Fruit fly (Drosophila melanogaster): ENCODE measurements around the gene Sfp24Ba.

Gene Sfp24Ba

DNA sequence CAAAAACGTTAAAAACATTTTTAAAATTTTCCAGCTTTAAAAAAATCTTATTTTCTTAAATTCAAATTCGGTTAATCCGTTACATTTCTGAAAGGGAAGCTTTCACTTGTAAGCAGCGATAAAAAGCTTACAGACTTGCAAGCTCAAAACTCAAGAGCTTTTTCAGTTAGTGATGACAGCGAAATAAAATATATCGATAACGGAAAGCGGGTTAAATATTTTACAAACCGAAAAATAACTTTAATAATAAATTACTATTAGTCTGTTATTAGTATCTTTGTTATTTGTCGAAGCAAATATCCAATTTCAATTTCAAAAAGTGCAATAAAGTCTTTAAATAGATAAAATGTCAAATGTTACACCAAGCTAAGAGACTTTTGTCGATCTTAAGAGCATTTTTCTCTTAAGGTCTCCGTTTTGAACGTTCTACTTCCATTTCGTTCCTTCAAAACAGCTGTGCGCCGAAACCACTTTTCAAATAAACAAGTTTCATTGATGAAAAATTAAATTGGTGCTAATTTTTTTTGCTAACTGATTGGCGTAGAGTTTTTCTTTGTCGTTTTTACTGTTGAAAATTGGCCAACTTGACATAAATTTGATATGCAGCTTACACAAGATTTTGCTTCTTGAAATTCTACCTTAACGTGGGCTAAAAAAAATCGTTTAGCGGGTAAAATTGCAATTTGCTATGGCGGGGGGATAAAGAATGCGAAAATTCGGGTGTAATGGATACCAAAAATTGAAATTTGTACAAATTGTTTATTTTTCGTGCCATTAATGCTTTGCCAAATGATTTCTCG is 20.0 kb downstream of the Sfp24Ba start (continued):
- TF ChIP-seq CG16813 (GFP tag; IDR thresholded peaks at IDR 0.05; ENCODE audit: partially characterized antibody), result no peak
- no peak for TF ChIP-seq CG3995 (GFP tag; optimal IDR thresholded peaks at IDR 0.05)
- TF ChIP-seq CG4730 (GFP tag; IDR thresholded peaks at IDR 0.05), result no peak
- TF ChIP-seq jing (GFP tag; optimal IDR thresholded peaks at IDR 0.05), result no peak
- no peak for TF ChIP-seq CG17829 (tag; optimal IDR thresholded peaks at IDR 0.05)
- no peak for TF ChIP-seq odd (GFP tag; optimal IDR thresholded peaks at IDR 0.05)
- no peak for TF ChIP-seq klu (GFP tag; IDR thresholded peaks at IDR 0.05)
- no peak for TF ChIP-seq CG33557 (GFP tag; optimal IDR thresholded peaks at IDR 0.05)
- no peak for TF ChIP-seq CG8290 (GFP tag; optimal IDR thresholded peaks at IDR 0.05)
- TF ChIP-seq CG8290 (tag; optimal IDR thresholded peaks at IDR 0.05), result no peak
- TF ChIP-seq ranshi (GFP tag; IDR thresholded peaks at IDR 0.05), result no peak
- no peak for TF ChIP-seq Dip2 (GFP tag; IDR thresholded peaks at IDR 0.05)
- no peak for TF ChIP-seq CG1792 (GFP tag; optimal IDR thresholded peaks at IDR 0.05)
- TF ChIP-seq grau (tag; optimal IDR thresholded peaks at IDR 0.05), result peak; percentile 18
- no peak for TF ChIP-seq sc (optimal IDR thresholded peaks at IDR 0.05)
- no peak for TF ChIP-seq sc (GFP tag; optimal IDR thresholded peaks at IDR 0.05)
- no peak for TF ChIP-seq CG13624 (GFP tag; optimal IDR thresholded peaks at IDR 0.05)
- TF ChIP-seq jigr1 (GFP tag; IDR thresholded peaks at IDR 0.05), result no peak
- TF ChIP-seq BEAF-32 (GFP tag; optimal IDR thresholded peaks at IDR 0.05), result peak; percentile 67
- no peak for TF ChIP-seq repo (GFP tag; optimal IDR thresholded peaks at IDR 0.05)
- TF ChIP-seq crp (GFP tag; optimal IDR thresholded peaks at IDR 0.05), result no peak
- TF ChIP-seq amos (GFP tag; IDR thresholded peaks at IDR 0.05; ENCODE audit: partially characterized antibody), result peak; percentile 55; the same call in 1 of the 2 replicates
- peak; percentile 2 for TF ChIP-seq Fer1 (GFP tag; optimal IDR thresholded peaks at IDR 0.05)
- no peak for TF ChIP-seq CG7839 (tag; optimal IDR thresholded peaks at IDR 0.05)
- no peak for TF ChIP-seq Lhr (GFP tag; optimal IDR thresholded peaks at IDR 0.05)
- no peak for TF ChIP-seq Nf-YA (GFP tag; IDR thresholded peaks at IDR 0.05)
- no peak for TF ChIP-seq pum (GFP tag; optimal IDR thresholded peaks at IDR 0.05)
- no peak for TF ChIP-seq MTF-1 (GFP tag; optimal IDR thresholded peaks at IDR 0.05; ENCODE audit: borderline replicate concordance)
- no peak for TF ChIP-seq ems (GFP tag; optimal IDR thresholded peaks at IDR 0.05)
- TF ChIP-seq pzg (GFP tag; optimal IDR thresholded peaks at IDR 0.05), result peak; percentile 19
- TF ChIP-seq CG9727 (GFP tag; optimal IDR thresholded peaks at IDR 0.05), result no peak
- no peak for TF ChIP-seq CG8765 (GFP tag; IDR thresholded peaks at IDR 0.05)
- no peak for TF ChIP-seq CG11456 (GFP tag; IDR thresholded peaks at IDR 0.05)
- no peak for TF ChIP-seq maf-S (GFP tag; optimal IDR thresholded peaks at IDR 0.05)
- TF ChIP-seq ara (GFP tag; IDR thresholded peaks at IDR 0.05), result no peak
- TF ChIP-seq nerfin-1 (tag; optimal IDR thresholded peaks at IDR 0.05), result no peak
- no peak for TF ChIP-seq vnd (GFP tag; IDR thresholded peaks at IDR 0.05; ENCODE audit: partially characterized antibody)
- no peak for TF ChIP-seq CG1647 (GFP tag; optimal IDR thresholded peaks at IDR 0.05)
- no peak for TF ChIP-seq peb (GFP tag; IDR thresholded peaks at IDR 0.05)
- no peak for TF ChIP-seq CG17568 (GFP tag; optimal IDR thresholded peaks at IDR 0.05)
- no peak for TF ChIP-seq CG10462 (GFP tag; optimal IDR thresholded peaks at IDR 0.05)
- TF ChIP-seq CG17328 (GFP tag; IDR thresholded peaks at IDR 0.05), result no peak
- peak; percentile 87 for TF ChIP-seq Dll (GFP tag; IDR thresholded peaks at IDR 0.05; ENCODE audit: partially characterized antibody)
- TF ChIP-seq slou (GFP tag; optimal IDR thresholded peaks at IDR 0.05), result no peak
- no peak for TF ChIP-seq nmo (GFP tag; optimal IDR thresholded peaks at IDR 0.05)
- TF ChIP-seq CG14965 (GFP tag; optimal IDR thresholded peaks at IDR 0.05; ENCODE audit: borderline replicate concordance), result no peak
- peak; percentile 57 for TF ChIP-seq sens (GFP tag)
- TF ChIP-seq Rfx (GFP tag; IDR thresholded peaks at IDR 0.05), result peak; percentile 26; the same call in 1 of the 2 replicates
- 0 out of 3 replicates have a peak, but pooled peaks have one; percentile 16 for TF ChIP-seq CG11695 (GFP tag; IDR thresholded peaks at IDR 0.05)
- TF ChIP-seq CG8281 (tag; optimal IDR thresholded peaks at IDR 0.05), result no peak
